Worm (Caenorhabditis elegans) whole organism, early embryonic: Measurements from ENCODE around the gene elf-1.

Experiments
- B0310.2 ChIP-seq: sonication (generic microtip); optimal IDR thresholded peaks from 2 replicates; lab custom pipeline; 2016; ENCODE audit warnings: mild to moderate bottlenecking, missing genetic modification characterization, missing compliant biosample characterization
- F13C5.2 ChIP-seq: sonication (generic microtip); optimal IDR thresholded peaks from 2 replicates; lab custom pipeline; 2017; ENCODE audit warnings: mild to moderate bottlenecking, missing genetic modification characterization, inconsistent platforms, missing compliant biosample characterization
- aly-1 ChIP-seq: sonication (generic microtip); optimal IDR thresholded peaks from 2 replicates; lab custom pipeline; 2016; ENCODE audit warnings: missing genetic modification characterization, missing compliant biosample characterization
- ama-1 ChIP-seq: fragments of 150-350 bp; optimal IDR thresholded peaks from 2 replicates; lab custom pipeline; 2014
- ceh-13 ChIP-seq: fragments of 200-800 bp; sonication (Bioruptor generic); optimal IDR thresholded peaks from 2 replicates; lab custom pipeline; 2018; ENCODE audit warnings: mild to moderate bottlenecking, missing genetic modification characterization, missing compliant biosample characterization
- ceh-36 ChIP-seq: sonication (generic microtip); optimal IDR thresholded peaks from 2 replicates; lab custom pipeline; 2016; ENCODE audit warnings: missing genetic modification characterization, inconsistent platforms, missing compliant biosample characterization
- ets-7 ChIP-seq: sonication (generic microtip); optimal IDR thresholded peaks from 2 replicates; lab custom pipeline; 2016; ENCODE audit warnings: missing genotype, missing genetic modification characterization, missing compliant biosample characterization
- flt-1 ChIP-seq: fragments of 200-800 bp; sonication (Bioruptor generic); IDR thresholded peaks from 2 replicates; pipeline ENCODE4 v1.3.6; 2022; ENCODE audit warnings: missing genetic modification characterization, missing compliant biosample characterization
- hmbx-1 ChIP-seq: sonication (generic microtip); optimal IDR thresholded peaks from 2 replicates; lab custom pipeline; 2016; ENCODE audit warnings: mild to moderate bottlenecking, missing genetic modification characterization, missing compliant biosample characterization
- hmg-4 ChIP-seq: fragments of 200-800 bp; sonication (Bioruptor generic); optimal IDR thresholded peaks from 2 replicates; lab custom pipeline; 2018; ENCODE audit warnings: mild to moderate bottlenecking, missing genetic modification characterization, missing compliant biosample characterization
- hnd-1 ChIP-seq: sonication (generic microtip); optimal IDR thresholded peaks from 2 replicates; lab custom pipeline; 2016; ENCODE audit warnings: missing genetic modification characterization, missing compliant biosample characterization
- pes-1 ChIP-seq: fragments of 200-800 bp; sonication (Bioruptor generic); IDR thresholded peaks from 2 replicates; pipeline ENCODE4 v1.3.6; 2022; ENCODE audit warnings: missing genetic modification reagents, missing genetic modification characterization, missing compliant biosample characterization
- scrt-1 ChIP-seq: fragments of 200-800 bp; sonication (Bioruptor generic); IDR thresholded peaks from 2 replicates; pipeline ENCODE4 v1.3.6; 2022; ENCODE audit warnings: missing genetic modification characterization, missing compliant biosample characterization
- sea-1 ChIP-seq: fragments of 200-800 bp; sonication (Bioruptor generic); conservative IDR thresholded peaks from 2 replicates; pipeline ENCODE4 v1.3.6; 2022; ENCODE audit warnings: missing genetic modification characterization, missing compliant biosample characterization
- tbx-11 ChIP-seq: fragments of 200-800 bp; sonication (Bioruptor generic); IDR thresholded peaks from 2 replicates; pipeline ENCODE4 v1.3.6; 2022; ENCODE audit warnings: missing genetic modification characterization, missing compliant biosample characterization
- tbx-37 ChIP-seq: fragments of 200-800 bp; sonication (Bioruptor generic); conservative IDR thresholded peaks from 2 replicates; pipeline ENCODE4 v1.3.6; 2022; ENCODE audit warnings: missing genetic modification reagents, missing genetic modification characterization, missing compliant biosample characterization
- tra-4 ChIP-seq: sonication (generic microtip); optimal IDR thresholded peaks from 2 replicates; lab custom pipeline; 2017; ENCODE audit warnings: missing genetic modification characterization, missing compliant biosample characterization

Gene elf-1

ce11 chrIII:651587-651986 is 37.4 kb upstream of the elf-1 start:
- no peak for TF ChIP-seq ceh-36 (tag; lab: Kevin White, UChicago)
- TF ChIP-seq ceh-13, result no peak
- no peak for TF ChIP-seq pes-1
- TF ChIP-seq tra-4 (tag; lab: Kevin White, UChicago), result no peak
- TF ChIP-seq hmg-4 (GFP tag; lab: Kevin White, UChicago), result no peak
- no peak for TF ChIP-seq sea-1 (GFP tag; lab: Robert Waterston, UW)
- TF ChIP-seq tbx-37 (GFP tag; lab: Robert Waterston, UW), result no peak
- TF ChIP-seq F13C5.2 (tag; lab: Kevin White, UChicago), result no peak
- TF ChIP-seq hmbx-1 (tag; lab: Kevin White, UChicago), result no peak
- no peak for TF ChIP-seq tbx-11 (GFP tag; lab: Robert Waterston, UW)
- TF ChIP-seq aly-1 (tag; lab: Kevin White, UChicago), result no peak
- TF ChIP-seq hnd-1, result no peak
- no peak for TF ChIP-seq flt-1 (GFP tag; lab: Robert Waterston, UW)
- no peak for TF ChIP-seq ets-7 (tag; lab: Kevin White, UChicago)
- no peak for TF ChIP-seq B0310.2 (tag; lab: Kevin White, UChicago)
- no peak for TF ChIP-seq ama-1 (lab: Kevin White, UChicago)
- no peak for TF ChIP-seq scrt-1 (GFP tag; lab: Robert Waterston, UW)

ce11 chrIII:654365-654764 is 34.6 kb upstream of the elf-1 start:
- TF ChIP-seq tra-4 (tag; lab: Kevin White, UChicago), result no peak
- TF ChIP-seq hmbx-1 (tag; lab: Kevin White, UChicago), result no peak
- no peak for TF ChIP-seq flt-1 (GFP tag; lab: Robert Waterston, UW)
- TF ChIP-seq hmg-4 (GFP tag; lab: Kevin White, UChicago), result no peak
- TF ChIP-seq ceh-36 (tag; lab: Kevin White, UChicago), result no peak

- no peak for TF ChIP-seq ama-1 (lab: Kevin White, UChicago)
Observed at ce11 chrIII:656660-657059, 32.3 kb upstream of the elf-1 start.

ce11 chrIII:657241-657640 is 31.7 kb upstream of the elf-1 start:
- TF ChIP-seq ama-1 (lab: Kevin White, UChicago), result no peak
- TF ChIP-seq F13C5.2 (tag; lab: Kevin White, UChicago), result no peak
- TF ChIP-seq ceh-36 (tag; lab: Kevin White, UChicago), result peak; percentile 20

ce11 chrIII:658357-658756 is 30.6 kb upstream of the elf-1 start, which contains the start of gene C09F5.1:
Gene C09F5.1 (plus strand): TSS chrIII:658709.
- TF ChIP-seq ceh-36 (tag; lab: Kevin White, UChicago) (no peak), tbx-37 (GFP tag; lab: Robert Waterston, UW) (no peak), sea-1 (GFP tag; lab: Robert Waterston, UW) (no peak), pes-1 (no peak), tbx-11 (GFP tag; lab: Robert Waterston, UW) (no peak), flt-1 (GFP tag; lab: Robert Waterston, UW) (no peak), B0310.2 (tag; lab: Kevin White, UChicago) (no peak)

ce11 chrIII:665173-665757 is 23.7 kb upstream of the elf-1 start, which contains the start of gene C09F5.3:
Gene C09F5.3 (minus strand): TSS chrIII:665266.
- no peak for TF ChIP-seq hmbx-1 (tag; lab: Kevin White, UChicago)
- TF ChIP-seq ets-7 (tag; lab: Kevin White, UChicago), result no peak
- no peak for TF ChIP-seq hnd-1
- TF ChIP-seq pes-1, result no peak

- TF ChIP-seq ceh-36 (tag; lab: Kevin White, UChicago) (no peak), F13C5.2 (tag; lab: Kevin White, UChicago) (peak; percentile 8), pes-1 (no peak), hmg-4 (GFP tag; lab: Kevin White, UChicago) (peak; percentile 46)
Observed at ce11 chrIII:668303-668893, 20.6 kb upstream of the elf-1 start, which contains the start of gene W02B3.3. Gene W02B3.3 (minus strand): TSS chrIII:668433.

ce11 chrIII:670994-671393 is 18.0 kb upstream of the elf-1 start:
- TF ChIP-seq pes-1 (no peak), scrt-1 (GFP tag; lab: Robert Waterston, UW) (no peak), flt-1 (GFP tag; lab: Robert Waterston, UW) (no peak), B0310.2 (tag; lab: Kevin White, UChicago) (no peak), ceh-13 (no peak), F13C5.2 (tag; lab: Kevin White, UChicago) (no peak), ets-7 (tag; lab: Kevin White, UChicago) (no peak), tbx-37 (GFP tag; lab: Robert Waterston, UW) (no peak), sea-1 (GFP tag; lab: Robert Waterston, UW) (no peak), hnd-1 (no peak), aly-1 (tag; lab: Kevin White, UChicago) (no peak), ama-1 (lab: Kevin White, UChicago) (no peak), tra-4 (tag; lab: Kevin White, UChicago) (no peak)
